Fruit fly (Drosophila melanogaster) whole organism, pupa: Measurements from ENCODE around the gene heca.

Experiments used
- CG10348 ChIP-seq: fragments of 200-800 bp; sonication (Bioruptor generic); IDR thresholded peaks from 2 replicates; pipeline ENCODE4 v1.3.6; 2022; ENCODE audit warnings: missing biosample characterization, missing genetic modification characterization
- CG12605 ChIP-seq: fragments of 200-800 bp; sonication (Bioruptor generic); IDR thresholded peaks from 2 replicates; pipeline ENCODE4 v1.3.6; 2022; ENCODE audit warnings: missing biosample characterization, missing genetic modification characterization
- CG13204 ChIP-seq: fragments of 200-800 bp; sonication (Bioruptor generic); optimal IDR thresholded peaks from 2 replicates; lab custom pipeline; 2018; ENCODE audit warnings: missing biosample characterization, mild to moderate bottlenecking, missing genetic modification characterization, moderate library complexity
- CG15710 ChIP-seq: fragments of 200-800 bp; sonication (Bioruptor generic); optimal IDR thresholded peaks from 2 replicates; lab custom pipeline; 2018; ENCODE audit warnings: missing biosample characterization, mild to moderate bottlenecking, missing genetic modification characterization, moderate library complexity
- CG17806 ChIP-seq: fragments of 200-800 bp; sonication (Bioruptor generic); optimal IDR thresholded peaks from 2 replicates; lab custom pipeline; 2018; ENCODE audit warnings: missing biosample characterization, mild to moderate bottlenecking, missing genetic modification characterization, moderate library complexity
- CG4496 ChIP-seq: fragments of 200-800 bp; sonication (Bioruptor generic); IDR thresholded peaks from 3 replicates; pipeline ENCODE4 v1.3.6; 2022; ENCODE audit warnings: missing biosample characterization, missing genetic modification characterization
- CG8159 ChIP-seq: fragments of 200-800 bp; sonication (Bioruptor generic); optimal IDR thresholded peaks from 3 replicates; lab custom pipeline; 2018; ENCODE audit warnings: missing biosample characterization, mild to moderate bottlenecking, missing genetic modification characterization, moderate library complexity
- CG9948 ChIP-seq: fragments of 200-800 bp; sonication (Bioruptor generic); optimal IDR thresholded peaks from 2 replicates; lab custom pipeline; 2018; ENCODE audit warnings: missing biosample characterization, mild to moderate bottlenecking, missing genetic modification characterization, moderate library complexity
- D1 ChIP-seq: fragments of 200-800 bp; sonication (Bioruptor generic); optimal IDR thresholded peaks from 2 replicates; lab custom pipeline; 2018; ENCODE audit warnings: missing biosample characterization, mild to moderate bottlenecking, missing genetic modification characterization, moderate library complexity
- EcR ChIP-seq: fragments of 200-800 bp; sonication (Bioruptor generic); optimal IDR thresholded peaks from 3 replicates; lab custom pipeline; 2019; ENCODE audit warnings: missing biosample characterization, missing genetic modification characterization, mild to moderate bottlenecking, moderate library complexity, missing genetic modification reagents
- Pif1B ChIP-seq: fragments of 200-800 bp; sonication (Bioruptor generic); optimal IDR thresholded peaks from 3 replicates; lab custom pipeline; 2016; ENCODE audit warnings: missing biosample characterization, missing genetic modification characterization
- fd96Ca ChIP-seq: fragments of 200-800 bp; sonication (Bioruptor generic); IDR thresholded peaks from 3 replicates; pipeline ENCODE4 v1.3.6; 2022; ENCODE audit warnings: missing biosample characterization, missing genetic modification characterization
- gl ChIP-seq: fragments of 200-800 bp; sonication (Bioruptor generic); optimal IDR thresholded peaks from 2 replicates; lab custom pipeline; 2018; ENCODE audit warnings: missing biosample characterization, mild to moderate bottlenecking, missing genetic modification characterization
- rn ChIP-seq: fragments of 200-800 bp; sonication (Bioruptor generic); IDR thresholded peaks from 2 replicates; pipeline ENCODE4 v1.3.6; 2022; ENCODE audit warnings: missing biosample characterization, missing genetic modification characterization

- TF ChIP-seq fd96Ca (GFP tag; lab: Robert Waterston, UW) (0 out of 3 replicates have a peak, but pooled peaks have one; percentile 8), D1 (tag; lab: Kevin White, UChicago) (no peak), Pif1B (peak; percentile 40), CG8159 (tag; lab: Kevin White, UChicago) (peak; percentile 47), CG9948 (tag; lab: Kevin White, UChicago) (peak; percentile 4), rn (GFP tag; lab: Robert Waterston, UW) (no peak), CG15710 (tag; lab: Kevin White, UChicago) (peak; percentile 41), gl (tag; lab: Kevin White, UChicago) (peak; percentile 64), CG4496 (GFP tag; lab: Robert Waterston, UW) (peak; percentile 34; the same call in 1 of the 3 replicates), CG17806 (peak; percentile 28), CG13204 (peak; percentile 50), EcR (GFP tag; lab: Kevin White, UChicago) (peak; percentile 52), CG10348 (GFP tag; lab: Robert Waterston, UW) (no peak), CG12605 (GFP tag; lab: Robert Waterston, UW) (no peak)
Observed at dm6 chr3R:30357062-30357461, 79.3 kb downstream of the heca start.
